Worm (Caenorhabditis elegans): Measurements from ENCODE around the gene nep-1.

The nep-1 gene

ce11 chrII:11634681-11635527, 22.1 kb downstream of the nep-1 start:
- TF ChIP-seq egl-27 (tag; optimal IDR thresholded peaks at IDR 0.05) (peak; percentile 46), ztf-4 (tag; optimal IDR thresholded peaks at IDR 0.05) (peak; percentile 50), nhr-129 (tag; optimal IDR thresholded peaks at IDR 0.05) (peak; percentile 94), C34F6.9 (tag; optimal IDR thresholded peaks at IDR 0.05) (peak; percentile 70), blmp-1 (tag; optimal IDR thresholded peaks at IDR 0.05; ENCODE audit: insufficient read depth) (peak; percentile 0), zag-1 (tag; optimal IDR thresholded peaks at IDR 0.05) (peak; percentile 78), nhr-23 (tag; optimal IDR thresholded peaks at IDR 0.05) (no peak), nhr-21 (tag; optimal IDR thresholded peaks at IDR 0.05) (peak; percentile 64), nhr-11 (tag; optimal IDR thresholded peaks at IDR 0.05) (no peak), F13H6.1 (tag; optimal IDR thresholded peaks at IDR 0.05) (peak; percentile 93), skn-1 (tag; optimal IDR thresholded peaks at IDR 0.05) (no peak), nhr-237 (tag; optimal IDR thresholded peaks at IDR 0.05) (no peak), dmd-4 (tag; optimal IDR thresholded peaks at IDR 0.05) (no peak), Y55F3AM.14 (GFP tag; optimal IDR thresholded peaks at IDR 0.05) (peak; percentile 48), nhr-25 (tag; optimal IDR thresholded peaks at IDR 0.05) (peak; percentile 75), sma-9 (GFP tag; optimal IDR thresholded peaks at IDR 0.05) (peak; percentile 90), sma-9 (tag; optimal IDR thresholded peaks at IDR 0.05) (no peak), crh-2 (tag; optimal IDR thresholded peaks at IDR 0.05) (peak; percentile 85), mbf-1 (tag; optimal IDR thresholded peaks at IDR 0.05) (no peak), ceh-16 (tag; optimal IDR thresholded peaks at IDR 0.05) (peak; percentile 53), lin-13 (GFP tag; optimal IDR thresholded peaks at IDR 0.05) (peak; percentile 56), ZK546.5 (tag; optimal IDR thresholded peaks at IDR 0.05) (no peak), nhr-10 (tag; optimal IDR thresholded peaks at IDR 0.05) (no peak), ztf-11 (tag; optimal IDR thresholded peaks at IDR 0.05) (no peak), aly-2 (tag; optimal IDR thresholded peaks at IDR 0.05) (no peak), lin-39 (tag; optimal IDR thresholded peaks at IDR 0.05) (no peak), unc-62 (GFP tag; optimal IDR thresholded peaks at IDR 0.05) (no peak), lsy-2 (tag; optimal IDR thresholded peaks at IDR 0.05) (peak in 1 of 2 experiments; percentile 46), lin-11 (tag; optimal IDR thresholded peaks at IDR 0.05) (peak; percentile 56), ama-1 (optimal IDR thresholded peaks at IDR 0.05) (peak; percentile 67), sem-4 (tag; optimal IDR thresholded peaks at IDR 0.05) (peak; percentile 78), nhr-77 (tag; optimal IDR thresholded peaks at IDR 0.05) (no peak), unc-55 (GFP tag; optimal IDR thresholded peaks at IDR 0.05) (peak; percentile 50), nhr-6 (tag; optimal IDR thresholded peaks at IDR 0.05) (no peak), alr-1 (tag; optimal IDR thresholded peaks at IDR 0.05) (no peak), gmeb-1 (tag; optimal IDR thresholded peaks at IDR 0.05) (no peak), mab-5 (tag; optimal IDR thresholded peaks at IDR 0.05) (peak; percentile 60), mdl-1 (tag; optimal IDR thresholded peaks at IDR 0.05) (peak in 1 of 2 experiments; percentile 75), fos-1 (tag; optimal IDR thresholded peaks at IDR 0.05) (peak; percentile 86), peb-1 (tag; optimal IDR thresholded peaks at IDR 0.05) (no peak), nhr-12 (tag; optimal IDR thresholded peaks at IDR 0.05) (no peak), sma-3 (GFP tag; optimal IDR thresholded peaks at IDR 0.05) (peak; percentile 79), elt-1 (tag; optimal IDR thresholded peaks at IDR 0.05) (no peak), ztf-1 (GFP tag; conservative IDR thresholded peaks at IDR 0.05) (no peak), R02D3.7 (tag; optimal IDR thresholded peaks at IDR 0.05) (no peak)
